Worm (Caenorhabditis elegans) whole organism, early embryonic: Measurements from ENCODE around the gene nmr-2.

ENCODE experiments used
- B0310.2 ChIP-seq: sonication (generic microtip); optimal IDR thresholded peaks from 2 replicates; lab custom pipeline; 2016; ENCODE audit warnings: mild to moderate bottlenecking, missing genetic modification characterization, missing compliant biosample characterization
- F13C5.2 ChIP-seq: sonication (generic microtip); optimal IDR thresholded peaks from 2 replicates; lab custom pipeline; 2017; ENCODE audit warnings: mild to moderate bottlenecking, missing genetic modification characterization, inconsistent platforms, missing compliant biosample characterization
- aly-1 ChIP-seq: sonication (generic microtip); optimal IDR thresholded peaks from 2 replicates; lab custom pipeline; 2016; ENCODE audit warnings: missing genetic modification characterization, missing compliant biosample characterization
- ama-1 ChIP-seq: fragments of 150-350 bp; optimal IDR thresholded peaks from 2 replicates; lab custom pipeline; 2014
- ceh-13 ChIP-seq: fragments of 200-800 bp; sonication (Bioruptor generic); optimal IDR thresholded peaks from 2 replicates; lab custom pipeline; 2018; ENCODE audit warnings: mild to moderate bottlenecking, missing genetic modification characterization, missing compliant biosample characterization
- ceh-36 ChIP-seq: sonication (generic microtip); optimal IDR thresholded peaks from 2 replicates; lab custom pipeline; 2016; ENCODE audit warnings: missing genetic modification characterization, inconsistent platforms, missing compliant biosample characterization
- ets-7 ChIP-seq: sonication (generic microtip); optimal IDR thresholded peaks from 2 replicates; lab custom pipeline; 2016; ENCODE audit warnings: missing genotype, missing genetic modification characterization, missing compliant biosample characterization
- flt-1 ChIP-seq: fragments of 200-800 bp; sonication (Bioruptor generic); IDR thresholded peaks from 2 replicates; pipeline ENCODE4 v1.3.6; 2022; ENCODE audit warnings: missing genetic modification characterization, missing compliant biosample characterization
- hmbx-1 ChIP-seq: sonication (generic microtip); optimal IDR thresholded peaks from 2 replicates; lab custom pipeline; 2016; ENCODE audit warnings: mild to moderate bottlenecking, missing genetic modification characterization, missing compliant biosample characterization
- hmg-4 ChIP-seq: fragments of 200-800 bp; sonication (Bioruptor generic); optimal IDR thresholded peaks from 2 replicates; lab custom pipeline; 2018; ENCODE audit warnings: mild to moderate bottlenecking, missing genetic modification characterization, missing compliant biosample characterization
- hnd-1 ChIP-seq: sonication (generic microtip); optimal IDR thresholded peaks from 2 replicates; lab custom pipeline; 2016; ENCODE audit warnings: missing genetic modification characterization, missing compliant biosample characterization
- pes-1 ChIP-seq: fragments of 200-800 bp; sonication (Bioruptor generic); IDR thresholded peaks from 2 replicates; pipeline ENCODE4 v1.3.6; 2022; ENCODE audit warnings: missing genetic modification reagents, missing genetic modification characterization, missing compliant biosample characterization
- scrt-1 ChIP-seq: fragments of 200-800 bp; sonication (Bioruptor generic); IDR thresholded peaks from 2 replicates; pipeline ENCODE4 v1.3.6; 2022; ENCODE audit warnings: missing genetic modification characterization, missing compliant biosample characterization
- sea-1 ChIP-seq: fragments of 200-800 bp; sonication (Bioruptor generic); conservative IDR thresholded peaks from 2 replicates; pipeline ENCODE4 v1.3.6; 2022; ENCODE audit warnings: missing genetic modification characterization, missing compliant biosample characterization
- tbx-11 ChIP-seq: fragments of 200-800 bp; sonication (Bioruptor generic); IDR thresholded peaks from 2 replicates; pipeline ENCODE4 v1.3.6; 2022; ENCODE audit warnings: missing genetic modification characterization, missing compliant biosample characterization
- tbx-37 ChIP-seq: fragments of 200-800 bp; sonication (Bioruptor generic); conservative IDR thresholded peaks from 2 replicates; pipeline ENCODE4 v1.3.6; 2022; ENCODE audit warnings: missing genetic modification reagents, missing genetic modification characterization, missing compliant biosample characterization
- tra-4 ChIP-seq: sonication (generic microtip); optimal IDR thresholded peaks from 2 replicates; lab custom pipeline; 2017; ENCODE audit warnings: missing genetic modification characterization, missing compliant biosample characterization

nmr-2 gene

ce11 chrV:15011560-15011959, at the start of gene nmr-2:
TSS of gene nmr-2 (minus strand) at chrV:15011660.
- TF ChIP-seq hmg-4 (no peak), ceh-13 (GFP tag; lab: Kevin White, UChicago) (no peak), B0310.2 (no peak), flt-1 (GFP tag; lab: Robert Waterston, UW) (no peak), tbx-37 (GFP tag; lab: Robert Waterston, UW) (no peak), aly-1 (tag; lab: Kevin White, UChicago) (no peak)

- TF ChIP-seq aly-1 (tag; lab: Kevin White, UChicago): no peak
- no peak for TF ChIP-seq ets-7 (tag; lab: Kevin White, UChicago)
These were observed 49.1 kb upstream of the nmr-2 start for ce11 chrV:15060595-15060994.

DNA sequence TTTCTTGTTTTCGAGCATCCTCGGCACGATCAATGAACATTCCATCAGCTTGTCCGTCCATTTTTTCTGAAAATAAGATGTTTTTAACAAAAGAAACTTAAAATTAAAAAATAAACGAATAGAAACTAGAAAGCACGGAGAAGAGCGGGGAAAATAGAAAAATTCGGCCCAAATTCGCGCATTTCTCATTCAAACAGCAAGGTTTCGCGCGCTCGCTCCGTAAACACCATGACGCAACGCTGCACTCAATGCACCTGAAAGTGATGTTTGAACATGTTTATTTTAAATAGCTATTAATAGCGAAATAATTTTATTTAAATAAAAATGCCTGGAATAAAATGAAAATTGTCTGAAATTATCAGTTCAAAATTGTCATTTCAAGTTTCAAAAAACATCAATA, 48.1 kb upstream of the nmr-2 start, which contains the start of the genes mcm-3 and C25D7.15:
Gene mcm-3, minus strand, starts transcription at position 66 of the 400 bp plus-strand sequence.
Gene C25D7.15, plus strand, starts transcription at position 275 of the 400 bp plus-strand sequence.
- TF ChIP-seq scrt-1 (GFP tag; lab: Robert Waterston, UW) (no peak), ceh-13 (GFP tag; lab: Kevin White, UChicago) (no peak), ceh-36 (no peak), tbx-37 (GFP tag; lab: Robert Waterston, UW) (no peak), sea-1 (GFP tag; lab: Robert Waterston, UW) (no peak), ama-1 (lab: Kevin White, UChicago) (no peak), flt-1 (GFP tag; lab: Robert Waterston, UW) (no peak), pes-1 (GFP tag; lab: Robert Waterston, UW) (no peak), hmbx-1 (tag; lab: Kevin White, UChicago) (no peak), hmg-4 (no peak), F13C5.2 (tag; lab: Kevin White, UChicago) (no peak), hnd-1 (tag; lab: Kevin White, UChicago) (no peak), tbx-11 (no peak), B0310.2 (no peak), tra-4 (tag; lab: Kevin White, UChicago) (no peak), ets-7 (tag; lab: Kevin White, UChicago) (no peak), aly-1 (tag; lab: Kevin White, UChicago) (no peak)

DNA sequence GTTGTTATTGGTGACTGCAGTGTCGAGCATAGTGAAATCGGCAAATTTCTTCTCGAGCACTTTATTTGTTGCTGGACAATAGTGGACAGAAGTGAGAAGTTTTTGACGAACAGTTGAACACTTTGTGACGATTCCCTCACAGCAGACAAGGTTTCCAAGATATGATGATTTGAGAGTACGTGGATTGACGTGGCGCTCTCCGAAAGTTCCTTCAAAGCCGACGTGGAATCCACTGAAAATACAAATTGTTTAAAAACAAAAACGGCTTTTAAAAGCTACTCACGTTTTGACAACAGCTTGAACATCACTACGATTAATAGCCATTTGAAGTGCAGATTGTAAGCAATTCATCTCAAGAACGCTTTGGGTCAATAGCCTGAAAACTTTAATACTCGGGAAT, 47.5 kb upstream of the nmr-2 start:
- TF ChIP-seq aly-1 (tag; lab: Kevin White, UChicago): no peak
- no peak for TF ChIP-seq sea-1 (GFP tag; lab: Robert Waterston, UW)
- no peak for TF ChIP-seq F13C5.2 (tag; lab: Kevin White, UChicago)
- no peak for TF ChIP-seq ama-1 (lab: Kevin White, UChicago)
- no peak for TF ChIP-seq hmbx-1 (tag; lab: Kevin White, UChicago)
- TF ChIP-seq hnd-1 (tag; lab: Kevin White, UChicago): no peak
- no peak for TF ChIP-seq tbx-37 (GFP tag; lab: Robert Waterston, UW)
- TF ChIP-seq ceh-13 (GFP tag; lab: Kevin White, UChicago): no peak
- no peak for TF ChIP-seq pes-1 (GFP tag; lab: Robert Waterston, UW)

DNA sequence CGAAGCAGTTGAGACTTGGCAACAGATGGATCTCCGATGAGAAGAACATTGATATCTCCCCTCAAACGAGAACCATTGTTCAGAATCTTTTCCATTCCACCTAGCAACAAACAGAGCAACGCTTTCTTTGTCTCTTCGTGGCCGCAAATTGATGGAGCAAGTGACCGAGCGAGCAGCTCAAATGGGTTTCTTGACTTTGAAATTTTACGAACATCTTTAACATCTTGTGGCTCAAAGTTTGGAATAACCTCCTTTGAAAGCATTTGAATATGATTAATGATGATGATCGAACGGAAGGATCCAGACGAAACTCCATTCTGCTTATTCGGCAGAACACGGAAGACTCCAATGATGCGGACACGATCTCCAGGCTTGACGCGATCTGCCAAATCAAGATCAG, 47.0 kb upstream of the nmr-2 start:
- no peak for TF ChIP-seq sea-1 (GFP tag; lab: Robert Waterston, UW)
- TF ChIP-seq tra-4 (tag; lab: Kevin White, UChicago): no peak

DNA sequence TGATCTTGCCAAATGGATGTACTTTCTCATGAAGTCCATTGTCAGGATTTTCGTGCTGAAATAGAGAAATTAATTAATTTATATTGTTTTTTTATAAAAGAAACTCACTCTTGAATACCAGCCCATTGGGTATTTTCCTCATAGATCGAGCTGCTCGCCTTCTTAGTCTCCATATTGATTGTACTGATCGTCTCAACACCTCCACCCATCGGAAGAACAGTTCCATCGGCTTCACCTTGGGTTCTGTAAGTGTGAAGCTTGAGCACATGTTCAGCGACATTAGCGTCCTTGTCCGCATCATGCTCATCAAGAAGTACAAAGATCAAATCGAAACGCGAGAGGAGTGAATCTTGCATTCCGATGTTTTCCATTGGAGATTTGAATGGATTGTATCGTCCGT, 46.3 kb upstream of the nmr-2 start:
- TF ChIP-seq aly-1 (tag; lab: Kevin White, UChicago) (no peak), tbx-37 (GFP tag; lab: Robert Waterston, UW) (no peak), tbx-11 (no peak), ceh-36 (no peak), tra-4 (tag; lab: Kevin White, UChicago) (no peak), pes-1 (GFP tag; lab: Robert Waterston, UW) (no peak), ets-7 (tag; lab: Kevin White, UChicago) (no peak), hnd-1 (tag; lab: Kevin White, UChicago) (no peak), flt-1 (GFP tag; lab: Robert Waterston, UW) (no peak), F13C5.2 (tag; lab: Kevin White, UChicago) (no peak), ceh-13 (GFP tag; lab: Kevin White, UChicago) (no peak), scrt-1 (GFP tag; lab: Robert Waterston, UW) (no peak), ama-1 (lab: Kevin White, UChicago) (no peak), hmg-4 (no peak), B0310.2 (no peak), sea-1 (GFP tag; lab: Robert Waterston, UW) (no peak), hmbx-1 (tag; lab: Kevin White, UChicago) (no peak)

- TF ChIP-seq ets-7 (tag; lab: Kevin White, UChicago) (no peak), tra-4 (tag; lab: Kevin White, UChicago) (no peak), hmg-4 (no peak), flt-1 (GFP tag; lab: Robert Waterston, UW) (no peak), F13C5.2 (tag; lab: Kevin White, UChicago) (no peak), ama-1 (lab: Kevin White, UChicago) (no peak), ceh-13 (GFP tag; lab: Kevin White, UChicago) (no peak), hnd-1 (tag; lab: Kevin White, UChicago) (no peak), B0310.2 (no peak), pes-1 (GFP tag; lab: Robert Waterston, UW) (no peak), aly-1 (tag; lab: Kevin White, UChicago) (no peak), tbx-37 (GFP tag; lab: Robert Waterston, UW) (no peak)
These were observed 44.9 kb upstream of the nmr-2 start for ce11 chrV:15056346-15056839.

DNA sequence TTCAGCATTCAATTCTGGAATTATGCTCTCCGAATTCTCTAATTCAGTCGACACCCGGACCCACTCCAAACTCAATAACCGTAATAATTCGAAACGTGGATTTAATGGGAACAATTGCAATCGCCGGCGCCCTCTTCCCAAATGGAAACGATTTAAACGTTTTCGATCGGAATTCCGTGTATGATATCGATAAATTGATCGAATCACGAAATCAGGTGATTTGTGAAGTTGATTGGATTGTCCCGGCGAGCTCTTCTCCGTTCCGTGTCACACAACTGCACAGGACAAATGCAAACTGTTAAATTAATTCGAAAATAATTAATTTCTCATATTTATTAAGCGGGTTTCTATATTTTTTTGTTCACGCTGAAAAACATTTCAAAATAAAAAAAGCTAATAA, 44.4 kb upstream of the nmr-2 start, which contains the start of gene C25D7.16:
Gene C25D7.16, plus strand, starts transcription at position 301 of the 400 bp plus-strand sequence.
- TF ChIP-seq tra-4 (tag; lab: Kevin White, UChicago) (no peak), tbx-37 (GFP tag; lab: Robert Waterston, UW) (no peak), ama-1 (lab: Kevin White, UChicago) (no peak), sea-1 (GFP tag; lab: Robert Waterston, UW) (no peak), ceh-36 (no peak), hmg-4 (no peak), aly-1 (tag; lab: Kevin White, UChicago) (no peak), B0310.2 (no peak), F13C5.2 (tag; lab: Kevin White, UChicago) (no peak), hnd-1 (tag; lab: Kevin White, UChicago) (no peak), ets-7 (tag; lab: Kevin White, UChicago) (no peak), hmbx-1 (tag; lab: Kevin White, UChicago) (no peak)
